Worm (Caenorhabditis elegans) whole organism, L2 larva: ENCODE measurements around the gene nhr-19.

Experiments used
- C34F6.9 ChIP-seq: fragments of 150-350 bp; optimal IDR thresholded peaks from 2 replicates; lab custom pipeline; 2014; ENCODE audit warnings: missing biosample characterization, missing genetic modification characterization
- F13H6.1 ChIP-seq: sonication (generic microtip); optimal IDR thresholded peaks from 2 replicates; lab custom pipeline; 2016; ENCODE audit warnings: missing genetic modification characterization, missing compliant biosample characterization
- R02D3.7 ChIP-seq: fragments of 150-350 bp; optimal IDR thresholded peaks from 2 replicates; lab custom pipeline; 2014; ENCODE audit warnings: missing biosample characterization, missing genetic modification characterization
- ZK546.5 ChIP-seq: sonication (generic microtip); optimal IDR thresholded peaks from 2 replicates; lab custom pipeline; 2017; ENCODE audit warnings: missing biosample characterization, missing genetic modification characterization
- alr-1 ChIP-seq: fragments of 150-350 bp; optimal IDR thresholded peaks from 2 replicates; lab custom pipeline; 2014; ENCODE audit warnings: missing biosample characterization, missing genetic modification characterization
- aly-2 ChIP-seq: fragments of 150-350 bp; optimal IDR thresholded peaks from 2 replicates; lab custom pipeline; 2014; ENCODE audit warnings: missing biosample characterization, missing genetic modification characterization
- ama-1 ChIP-seq: fragments of 150-350 bp; optimal IDR thresholded peaks from 2 replicates; lab custom pipeline; 2018; ENCODE audit warnings: inconsistent platforms
- blmp-1 ChIP-seq: sonication (generic microtip); optimal IDR thresholded peaks from 2 replicates; lab custom pipeline; 2017; ENCODE audit warnings: missing genetic modification characterization, mild to moderate bottlenecking, missing compliant biosample characterization, antibody characterized with exemption, moderate library complexity; ENCODE audit not compliant: insufficient read depth
- ceh-16 ChIP-seq: fragments of 150-350 bp; optimal IDR thresholded peaks from 2 replicates; lab custom pipeline; 2014; ENCODE audit warnings: missing biosample characterization, missing genetic modification characterization
- ceh-82 ChIP-seq: fragments of 150-350 bp; optimal IDR thresholded peaks from 2 replicates; lab custom pipeline; 2014; ENCODE audit warnings: missing biosample characterization, missing genetic modification characterization
- dmd-4 ChIP-seq: sonication (generic microtip); optimal IDR thresholded peaks from 2 replicates; lab custom pipeline; 2017; ENCODE audit warnings: missing biosample characterization, missing genetic modification characterization
- egl-27 ChIP-seq: sonication (generic microtip); optimal IDR thresholded peaks from 3 replicates; lab custom pipeline; 2017; ENCODE audit warnings: missing biosample characterization, missing genetic modification reagents, missing genetic modification characterization
- elt-3 ChIP-seq: sonication (generic microtip); optimal IDR thresholded peaks from 2 replicates; lab custom pipeline; 2017; ENCODE audit warnings: missing biosample characterization, missing genetic modification characterization
- fos-1 ChIP-seq: fragments of 150-350 bp; optimal IDR thresholded peaks from 2 replicates; lab custom pipeline; 2014; ENCODE audit warnings: missing biosample characterization, missing genetic modification characterization
- gmeb-1 ChIP-seq: fragments of 150-350 bp; optimal IDR thresholded peaks from 2 replicates; lab custom pipeline; 2014; ENCODE audit warnings: missing biosample characterization, missing genetic modification characterization
- lin-11 ChIP-seq: fragments of 150-350 bp; sonication (generic microtip); optimal IDR thresholded peaks from 2 replicates; lab custom pipeline; 2014; ENCODE audit warnings: missing biosample characterization, missing genetic modification characterization, inconsistent platforms, mixed read lengths
- lin-13 ChIP-seq: fragments of 150-350 bp; optimal IDR thresholded peaks from 2 replicates; lab custom pipeline; 2014; ENCODE audit warnings: missing biosample characterization, missing genetic modification reagents, missing genetic modification characterization
- lin-39 ChIP-seq: fragments of 150-350 bp; optimal IDR thresholded peaks from 2 replicates; lab custom pipeline; 2014; ENCODE audit warnings: missing biosample characterization, missing genetic modification reagents, missing genetic modification characterization
- lsy-2 ChIP-seq, 2 experiments: fragments of 150-350 bp in 1 of 2; sonication (generic microtip) in 1 of 2; optimal IDR thresholded peaks; 2 replicates each; lab custom pipeline; 2014 to 2017; ENCODE audit warnings: missing biosample characterization in 2 of 2, missing genetic modification characterization in 2 of 2
- mab-5 ChIP-seq: fragments of 150-350 bp; optimal IDR thresholded peaks from 2 replicates; lab custom pipeline; 2014; ENCODE audit warnings: missing biosample characterization, missing genetic modification characterization
- nhr-11 ChIP-seq: fragments of 150-350 bp; optimal IDR thresholded peaks from 2 replicates; lab custom pipeline; 2014; ENCODE audit warnings: missing biosample characterization, missing genetic modification characterization
- nhr-12 ChIP-seq: fragments of 150-350 bp; optimal IDR thresholded peaks from 2 replicates; lab custom pipeline; 2014; ENCODE audit warnings: missing biosample characterization, missing genetic modification characterization
- nhr-129 ChIP-seq: fragments of 150-350 bp; optimal IDR thresholded peaks from 2 replicates; lab custom pipeline; 2014; ENCODE audit warnings: missing biosample characterization, missing genetic modification characterization
- nhr-21 ChIP-seq: fragments of 150-350 bp; optimal IDR thresholded peaks from 2 replicates; lab custom pipeline; 2014; ENCODE audit warnings: missing biosample characterization, missing genetic modification characterization
- nhr-23 ChIP-seq: fragments of 150-350 bp; optimal IDR thresholded peaks from 2 replicates; lab custom pipeline; 2014; ENCODE audit warnings: missing biosample characterization, missing genetic modification reagents, missing genetic modification characterization
- nhr-237 ChIP-seq: fragments of 150-350 bp; optimal IDR thresholded peaks from 2 replicates; lab custom pipeline; 2014; ENCODE audit warnings: missing biosample characterization, missing genetic modification characterization
- nhr-6 ChIP-seq: fragments of 150-350 bp; optimal IDR thresholded peaks from 2 replicates; lab custom pipeline; 2014; ENCODE audit warnings: missing biosample characterization, missing genetic modification characterization
- nhr-77 ChIP-seq: fragments of 150-350 bp; optimal IDR thresholded peaks from 2 replicates; lab custom pipeline; 2014; ENCODE audit warnings: missing biosample characterization, missing genetic modification characterization
- peb-1 ChIP-seq: fragments of 150-350 bp; optimal IDR thresholded peaks from 2 replicates; lab custom pipeline; 2014; ENCODE audit warnings: missing biosample characterization, missing genetic modification characterization
- sem-4 ChIP-seq: fragments of 150-350 bp; optimal IDR thresholded peaks from 2 replicates; lab custom pipeline; 2014; ENCODE audit warnings: missing biosample characterization, missing genetic modification reagents, missing genetic modification characterization
- skn-1 ChIP-seq: sonication (generic microtip); optimal IDR thresholded peaks from 2 replicates; lab custom pipeline; 2017; ENCODE audit warnings: missing biosample characterization, missing genetic modification characterization
- sma-3 ChIP-seq: sonication (generic microtip); optimal IDR thresholded peaks from 2 replicates; lab custom pipeline; 2016; ENCODE audit warnings: missing genetic modification reagents, missing genetic modification characterization, missing compliant biosample characterization
- sma-9 ChIP-seq, 2 experiments: fragments of 150-350 bp in 1 of 2; sonication (generic microtip) in 1 of 2; optimal IDR thresholded peaks; 2 replicates each; lab custom pipeline; 2014 to 2016; ENCODE audit warnings: missing genetic modification characterization in 2 of 2, mild to moderate bottlenecking in 1 of 2, missing biosample characterization in 1 of 2, missing compliant biosample characterization in 1 of 2, missing genetic modification reagents in 1 of 2, moderate library complexity in 1 of 2
- unc-39 ChIP-seq: fragments of 150-350 bp; optimal IDR thresholded peaks from 2 replicates; lab custom pipeline; 2014; ENCODE audit warnings: missing biosample characterization, missing genetic modification characterization
- zag-1 ChIP-seq: fragments of 150-350 bp; optimal IDR thresholded peaks from 2 replicates; lab custom pipeline; 2014; ENCODE audit warnings: missing biosample characterization, missing genetic modification characterization
- ztf-11 ChIP-seq: sonication (generic microtip); optimal IDR thresholded peaks from 2 replicates; lab custom pipeline; 2017; ENCODE audit warnings: missing biosample characterization, missing genetic modification characterization

Gene nhr-19

DNA sequence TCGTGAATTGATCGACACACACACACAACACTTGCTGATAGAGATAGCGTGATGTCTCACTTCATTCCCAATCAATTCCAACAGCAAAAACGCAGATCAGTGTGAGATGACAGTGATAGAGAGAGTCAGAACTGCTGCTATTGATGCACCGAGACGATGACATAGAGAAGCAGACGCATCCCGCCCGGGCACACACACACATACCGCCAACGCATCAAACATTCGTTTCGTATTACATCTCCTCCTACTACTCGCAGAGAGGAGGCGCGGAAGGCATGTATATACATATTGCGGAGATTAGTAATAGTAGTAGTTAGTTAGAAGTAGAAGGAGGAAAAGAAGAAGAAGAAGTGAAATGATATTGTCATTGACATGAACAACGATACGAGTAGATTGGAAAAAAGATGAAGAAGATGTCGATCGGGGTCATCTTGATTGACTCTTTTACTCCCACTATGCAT lies 14.1 kb upstream of the nhr-19 start (continued):
- TF ChIP-seq peb-1 (tag; lab: Kevin White, UChicago): no peak
- TF ChIP-seq sma-3 (GFP tag; lab: Kevin White, UChicago): peak; percentile 73
- peak; percentile 50 for TF ChIP-seq egl-27 (tag; lab: Kevin White, UChicago)
- TF ChIP-seq skn-1 (tag; lab: Kevin White, UChicago): peak; percentile 32
- TF ChIP-seq nhr-129: peak; percentile 86
- TF ChIP-seq alr-1 (tag; lab: Kevin White, UChicago): no peak
- peak; percentile 95 for TF ChIP-seq fos-1 (tag; lab: Kevin White, UChicago)
- peak; percentile 62 for TF ChIP-seq ceh-16 (tag; lab: Kevin White, UChicago)
- TF ChIP-seq aly-2 (tag; lab: Kevin White, UChicago): no peak
- peak in 1 of 2 experiments; percentile 49 for TF ChIP-seq lsy-2 (tag; optimal IDR thresholded peaks at IDR 0.05; lab: Kevin White, UChicago)

DNA sequence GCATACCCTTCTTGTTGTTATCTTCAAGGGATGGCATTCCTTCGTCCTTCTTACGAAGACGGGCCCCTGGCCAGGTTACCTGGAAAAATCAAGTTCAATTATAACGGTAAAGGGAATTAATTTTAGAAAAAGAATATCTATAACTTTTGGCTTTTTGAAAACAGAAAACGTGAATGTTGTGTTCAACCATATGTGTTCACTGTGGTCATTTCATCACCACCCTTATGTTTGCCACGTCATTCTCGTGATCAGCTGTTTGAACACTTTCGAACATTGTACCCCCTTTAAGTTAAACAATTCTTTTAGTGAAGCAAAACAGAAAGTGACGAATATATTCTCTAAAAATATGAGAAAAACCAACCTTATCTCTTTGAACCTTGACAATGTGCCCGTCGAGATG lies 13.4 kb upstream of the nhr-19 start:
- TF ChIP-seq nhr-12 (tag; lab: Kevin White, UChicago) (no peak), lsy-2 (tag; optimal IDR thresholded peaks at IDR 0.05; lab: Kevin White, UChicago) (no peak), nhr-21 (tag; lab: Kevin White, UChicago) (no peak), lin-11 (no peak), lin-39 (tag; lab: Kevin White, UChicago) (no peak), unc-39 (no peak), ZK546.5 (tag; lab: Kevin White, UChicago) (no peak), nhr-6 (tag; lab: Kevin White, UChicago) (no peak), ztf-11 (tag; lab: Kevin White, UChicago) (no peak), F13H6.1 (tag; lab: Kevin White, UChicago) (no peak), skn-1 (tag; lab: Kevin White, UChicago) (no peak), ceh-82 (tag; lab: Kevin White, UChicago) (no peak), sma-9 (GFP tag; optimal IDR thresholded peaks at IDR 0.05; lab: Kevin White, UChicago) (no peak), sma-9 (tag; optimal IDR thresholded peaks at IDR 0.05; lab: Kevin White, UChicago) (no peak), peb-1 (tag; lab: Kevin White, UChicago) (no peak), sma-3 (GFP tag; lab: Kevin White, UChicago) (no peak), nhr-23 (tag; lab: Kevin White, UChicago) (no peak), R02D3.7 (no peak)
- TF ChIP-seq, all 48 proteins: peak for 0

DNA sequence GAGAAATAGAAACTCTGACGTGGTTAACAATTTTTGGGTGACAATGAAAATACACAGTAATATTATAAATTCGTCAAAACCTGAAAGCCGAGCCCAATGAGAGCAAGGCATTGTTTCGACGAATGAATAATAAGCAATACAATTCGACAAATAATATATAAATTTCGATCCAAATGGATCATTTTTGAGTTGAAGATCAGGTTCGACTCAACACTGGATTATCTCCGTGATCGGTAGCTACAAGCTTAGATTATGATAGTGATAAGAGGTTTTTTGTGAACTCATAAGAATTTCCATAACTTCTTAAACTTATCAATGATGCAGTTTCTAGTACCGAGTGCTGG lies 12.5 kb upstream of the nhr-19 start:
- TF ChIP-seq lsy-2 (tag; optimal IDR thresholded peaks at IDR 0.05; lab: Kevin White, UChicago): peak in 1 of 2 experiments; percentile 7
- peak; percentile 51 for TF ChIP-seq nhr-21 (tag; lab: Kevin White, UChicago)
- TF ChIP-seq sma-9 (GFP tag; optimal IDR thresholded peaks at IDR 0.05; lab: Kevin White, UChicago): peak; percentile 10
- TF ChIP-seq sma-9 (tag; optimal IDR thresholded peaks at IDR 0.05; lab: Kevin White, UChicago): no peak
- TF ChIP-seq aly-2 (tag; lab: Kevin White, UChicago): no peak
- TF ChIP-seq, all 48 proteins: peak for 3

DNA sequence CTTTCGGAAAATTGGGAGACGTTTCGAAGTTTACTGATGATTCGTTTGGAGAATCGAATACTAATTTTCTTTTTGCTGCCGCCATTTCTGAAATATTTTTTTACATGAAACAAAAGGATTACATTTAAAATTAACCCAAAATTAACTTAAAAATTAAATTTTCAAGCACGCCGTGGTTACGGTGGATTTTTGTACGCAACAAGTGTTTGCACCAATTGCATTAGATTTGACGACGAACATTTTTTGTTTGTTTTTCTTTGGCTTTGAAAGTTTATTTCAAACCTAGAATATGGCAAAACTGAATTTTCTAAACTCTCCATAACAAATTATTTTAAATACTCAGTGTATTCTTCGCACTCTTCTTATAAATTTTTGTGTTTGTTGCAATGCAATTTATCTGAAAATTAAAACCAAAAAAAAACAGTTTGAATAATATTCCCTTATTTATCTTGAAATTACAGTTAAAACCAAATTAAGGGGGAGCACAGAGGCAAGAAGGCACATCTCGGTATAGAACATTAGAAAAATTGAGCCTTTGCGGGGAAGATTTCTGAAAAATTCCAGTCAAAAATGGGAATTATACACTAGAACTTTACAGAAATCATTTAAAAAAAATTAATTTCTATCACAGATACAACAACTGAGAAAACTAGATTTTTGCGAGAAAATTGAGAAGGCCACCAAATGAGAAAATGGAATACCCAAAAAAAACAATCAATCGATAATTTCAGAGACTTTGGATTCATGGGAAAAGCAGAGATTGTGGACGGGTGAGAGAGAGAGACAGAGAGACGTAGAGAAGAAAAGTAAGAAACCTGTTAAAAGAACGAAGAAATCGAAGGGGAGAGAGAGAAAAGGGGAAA lies 11.9 kb upstream of the nhr-19 start, which contains the start of gene hal-3:
Gene hal-3, minus strand, starts transcription at position 87 of the 863 bp plus-strand sequence.
- peak; percentile 36 for TF ChIP-seq sma-3 (GFP tag; lab: Kevin White, UChicago)
- TF ChIP-seq lsy-2 (tag; optimal IDR thresholded peaks at IDR 0.05; lab: Kevin White, UChicago): peak in 1 of 2 experiments; percentile 53
- TF ChIP-seq fos-1 (tag; lab: Kevin White, UChicago): no peak
- TF ChIP-seq nhr-77 (tag; lab: Kevin White, UChicago): no peak
- TF ChIP-seq nhr-11: peak; percentile 21

DNA sequence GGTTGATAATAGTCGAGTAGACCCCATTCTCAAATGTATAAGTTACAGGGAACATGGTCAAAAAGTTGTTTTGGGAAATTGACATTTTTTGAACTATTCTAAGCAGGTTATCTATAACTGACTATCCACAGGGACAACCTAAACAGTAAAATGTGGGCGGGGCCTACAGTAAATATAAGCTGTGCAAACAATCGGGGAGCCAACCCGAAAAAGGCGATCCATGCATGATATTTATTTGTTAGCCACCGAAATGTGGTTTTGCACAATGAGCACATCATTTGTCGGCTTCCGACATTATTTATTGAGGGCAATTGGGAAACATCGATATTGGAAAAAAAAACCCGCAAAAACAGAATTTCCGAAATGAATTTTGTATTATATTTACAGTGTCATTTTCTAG lies 9.4 kb upstream of the nhr-19 start, which contains the start of gene hlh-6:
Gene hlh-6, minus strand, starts transcription at position 101 of the 400 bp plus-strand sequence.
- TF ChIP-seq peb-1 (tag; lab: Kevin White, UChicago) (no peak), ama-1 (lab: Kevin White, UChicago) (no peak), nhr-237 (tag; lab: Kevin White, UChicago) (no peak)

DNA sequence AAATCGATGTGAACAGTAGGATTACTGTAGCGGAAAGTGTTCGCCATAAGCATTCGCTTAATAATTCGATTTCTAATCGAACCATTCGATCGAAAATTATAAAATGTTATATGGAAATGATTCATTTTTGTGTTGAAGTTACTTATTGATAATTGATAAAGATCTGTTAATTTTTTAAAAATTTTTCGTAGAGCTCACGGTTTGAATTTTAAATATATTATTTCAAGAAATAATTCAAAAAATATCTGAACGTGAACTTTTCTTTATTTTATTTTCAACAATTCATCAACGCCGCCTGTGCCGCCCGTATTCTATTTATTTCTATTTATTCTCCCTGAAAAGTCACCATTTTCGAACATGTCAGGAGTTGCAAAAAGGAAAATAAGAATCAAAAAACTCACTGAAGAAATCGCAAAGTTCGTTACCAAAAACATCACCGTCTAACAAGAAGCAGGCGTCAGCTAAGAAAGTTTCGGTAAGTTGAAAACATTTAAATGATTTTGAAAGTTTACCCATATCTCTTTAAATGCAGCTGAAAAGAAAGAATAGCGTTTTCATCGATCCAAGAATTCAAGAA lies 6.1 kb upstream of the nhr-19 start, which contains the start of the genes T15H9.5 and T15H9.4:
Gene T15H9.5, minus strand, starts transcription at position 101 of the 577 bp plus-strand sequence.
Gene T15H9.4, plus strand, starts transcription at position 527 of the 577 bp plus-strand sequence.
- TF ChIP-seq mab-5 (no peak), aly-2 (tag; lab: Kevin White, UChicago) (no peak), nhr-12 (tag; lab: Kevin White, UChicago) (no peak), zag-1 (tag; lab: Kevin White, UChicago) (no peak), egl-27 (tag; lab: Kevin White, UChicago) (no peak), lin-11 (no peak), dmd-4 (tag; lab: Kevin White, UChicago) (no peak), C34F6.9 (tag; lab: Kevin White, UChicago) (no peak), alr-1 (tag; lab: Kevin White, UChicago) (no peak), gmeb-1 (tag; lab: Kevin White, UChicago) (no peak), elt-3 (tag; lab: Kevin White, UChicago) (no peak), sem-4 (tag; lab: Kevin White, UChicago) (no peak), nhr-21 (tag; lab: Kevin White, UChicago) (no peak), blmp-1 (no peak), lin-13 (GFP tag; lab: Kevin White, UChicago) (no peak), ama-1 (lab: Kevin White, UChicago) (no peak)
- TF ChIP-seq, all 48 proteins: peak for 0
